Fruit fly (Drosophila melanogaster) whole organism, embryonic: Measurements from ENCODE around the gene Tmx3.

ENCODE experiments used
- Atf6 ChIP-seq: fragments of 200-800 bp; sonication (Bioruptor generic); IDR thresholded peaks from 2 replicates; pipeline ENCODE4 v1.3.6; 2022; ENCODE audit warnings: missing biosample characterization, missing genetic modification characterization
- BEAF-32 ChIP-seq: fragments of 200-800 bp; sonication (Bioruptor generic); optimal IDR thresholded peaks from 3 replicates; lab custom pipeline; 2017; ENCODE audit warnings: missing biosample characterization, missing genetic modification characterization, mild to moderate bottlenecking, moderate library complexity, missing genetic modification reagents
- CG10147 ChIP-seq: fragments of 200-800 bp; sonication (Bioruptor generic); optimal IDR thresholded peaks from 2 replicates; lab custom pipeline; 2019; ENCODE audit warnings: missing biosample characterization, mild to moderate bottlenecking, missing genetic modification characterization, moderate library complexity
- CG10274 ChIP-seq: fragments of 200-800 bp; sonication (Bioruptor generic); optimal IDR thresholded peaks from 3 replicates; lab custom pipeline; 2017; ENCODE audit warnings: missing biosample characterization, mild to moderate bottlenecking, missing genetic modification characterization
- CG10462 ChIP-seq: fragments of 200-800 bp; sonication (Bioruptor generic); optimal IDR thresholded peaks from 2 replicates; lab custom pipeline; 2016; ENCODE audit warnings: missing biosample characterization, missing genetic modification characterization
- CG12104 ChIP-seq: fragments of 200-800 bp; sonication (Bioruptor generic); optimal IDR thresholded peaks from 3 replicates; lab custom pipeline; 2016; ENCODE audit warnings: missing biosample characterization, missing genetic modification characterization
- CG12659 ChIP-seq: fragments of 200-800 bp; sonication (Bioruptor generic); optimal IDR thresholded peaks from 3 replicates; lab custom pipeline; 2017; ENCODE audit warnings: mild to moderate bottlenecking, missing biosample characterization, missing genetic modification reagents, missing genetic modification characterization
- CG13296 ChIP-seq: fragments of 200-800 bp; sonication (Bioruptor generic); optimal IDR thresholded peaks from 3 replicates; lab custom pipeline; 2018; ENCODE audit warnings: missing biosample characterization, mild to moderate bottlenecking, missing genetic modification characterization
- CG13775 ChIP-seq: fragments of 200-800 bp; sonication (Bioruptor generic); optimal IDR thresholded peaks from 3 replicates; lab custom pipeline; 2017; ENCODE audit warnings: missing biosample characterization, mild to moderate bottlenecking, missing genetic modification characterization
- CG15514 ChIP-seq: fragments of 200-800 bp; sonication (Bioruptor generic); optimal IDR thresholded peaks from 3 replicates; lab custom pipeline; 2017; ENCODE audit warnings: missing biosample characterization, missing genetic modification characterization, mild to moderate bottlenecking, moderate library complexity, missing genetic modification reagents
- CG16813 ChIP-seq: fragments of 200-800 bp; sonication (Bioruptor generic); IDR thresholded peaks from 3 replicates; pipeline ENCODE4 v1.3.6; 2022; ENCODE audit warnings: missing biosample characterization, missing genetic modification characterization; ENCODE audit not compliant: partially characterized antibody
- CG17612 ChIP-seq: fragments of 200-800 bp; sonication (Bioruptor generic); IDR thresholded peaks from 2 replicates; pipeline ENCODE4 v1.3.6; 2022; ENCODE audit warnings: missing biosample characterization, missing genetic modification characterization
- CG18619 ChIP-seq: fragments of 200-800 bp; sonication (Bioruptor generic); optimal IDR thresholded peaks from 3 replicates; lab custom pipeline; 2017; ENCODE audit warnings: missing biosample characterization, mild to moderate bottlenecking, missing genetic modification characterization
- CG2116 ChIP-seq: fragments of 200-800 bp; sonication (Bioruptor generic); optimal IDR thresholded peaks from 3 replicates; lab custom pipeline; 2018; ENCODE audit warnings: missing biosample characterization, mild to moderate bottlenecking, missing genetic modification characterization
- CG32772 ChIP-seq: fragments of 200-800 bp; sonication (Bioruptor generic); IDR thresholded peaks from 2 replicates; pipeline ENCODE4 v1.3.6; 2022; ENCODE audit warnings: missing biosample characterization, missing genetic modification characterization
- CG3995 ChIP-seq: fragments of 200-800 bp; sonication (Bioruptor generic); optimal IDR thresholded peaks from 3 replicates; lab custom pipeline; 2016; ENCODE audit warnings: missing biosample characterization, missing genetic modification characterization
- CG6272 ChIP-seq: fragments of 200-800 bp; sonication (Bioruptor generic); IDR thresholded peaks from 2 replicates; pipeline ENCODE4 v1.3.6; 2022; ENCODE audit warnings: missing biosample characterization, missing genetic modification characterization
- CG6791 ChIP-seq: fragments of 200-800 bp; sonication (Bioruptor generic); IDR thresholded peaks from 3 replicates; pipeline ENCODE4 v1.3.6; 2022; ENCODE audit warnings: missing biosample characterization, missing genetic modification characterization; ENCODE audit not compliant: partially characterized antibody
- CG6813 ChIP-seq: fragments of 200-800 bp; sonication (Bioruptor generic); optimal IDR thresholded peaks from 2 replicates; lab custom pipeline; 2017; ENCODE audit warnings: missing biosample characterization, missing genetic modification characterization, mild to moderate bottlenecking, moderate library complexity, missing genetic modification reagents
- CG7271 ChIP-seq: fragments of 200-800 bp; sonication (Bioruptor generic); optimal IDR thresholded peaks from 2 replicates; lab custom pipeline; 2018; ENCODE audit warnings: missing biosample characterization, mild to moderate bottlenecking, missing genetic modification characterization, moderate library complexity
- CG7786 ChIP-seq: fragments of 200-800 bp; sonication (Bioruptor generic); optimal IDR thresholded peaks from 2 replicates; lab custom pipeline; 2016; ENCODE audit warnings: missing biosample characterization, missing genetic modification characterization
- CG7928 ChIP-seq: fragments of 200-800 bp; sonication (Bioruptor generic); optimal IDR thresholded peaks from 2 replicates; lab custom pipeline; 2017; ENCODE audit warnings: missing biosample characterization, mild to moderate bottlenecking, missing genetic modification characterization
- CG8478 ChIP-seq: fragments of >200 bp; optimal IDR thresholded peaks from 2 replicates; lab custom pipeline; 2018
- CG9817 ChIP-seq: fragments of 200-800 bp; sonication (Bioruptor generic); optimal IDR thresholded peaks from 2 replicates; lab custom pipeline; 2018; ENCODE audit warnings: missing biosample characterization, mild to moderate bottlenecking, missing genetic modification characterization, moderate library complexity
- Camta ChIP-seq: fragments of 200-800 bp; sonication (Bioruptor generic); optimal IDR thresholded peaks from 2 replicates; lab custom pipeline; 2016; ENCODE audit warnings: missing biosample characterization, missing genetic modification characterization
- Dfd ChIP-seq, 2 experiments: fragments of >200 bp; optimal IDR thresholded peaks; 2 replicates each; lab custom pipeline; 2017; ENCODE audit warnings: missing biosample characterization in 2 of 2, missing genetic modification characterization in 2 of 2
- Dip2 ChIP-seq: fragments of 200-800 bp; sonication (Bioruptor generic); IDR thresholded peaks from 2 replicates; pipeline ENCODE4 v1.3.6; 2022; ENCODE audit warnings: missing biosample characterization, missing genetic modification characterization
- ERR ChIP-seq: fragments of 200-800 bp; sonication (Bioruptor generic); optimal IDR thresholded peaks from 2 replicates; lab custom pipeline; 2016; ENCODE audit warnings: missing biosample characterization, missing genetic modification characterization
- HLH54F ChIP-seq: fragments of 200-800 bp; sonication (Bioruptor generic); optimal IDR thresholded peaks from 3 replicates; lab custom pipeline; 2016; ENCODE audit warnings: missing biosample characterization, missing genetic modification characterization
- Hmx ChIP-seq: fragments of 200-800 bp; sonication (Bioruptor generic); optimal IDR thresholded peaks from 2 replicates; lab custom pipeline; 2016; ENCODE audit warnings: missing biosample characterization, missing genetic modification characterization
- Lhr ChIP-seq: fragments of 200-800 bp; sonication (Bioruptor generic); optimal IDR thresholded peaks from 3 replicates; lab custom pipeline; 2017; ENCODE audit warnings: mild to moderate bottlenecking, missing biosample characterization, missing genetic modification reagents, missing genetic modification characterization
- Lim3 ChIP-seq: fragments of 200-800 bp; sonication (Bioruptor generic); IDR thresholded peaks from 2 replicates; pipeline ENCODE4 v1.3.6; 2022; ENCODE audit warnings: missing biosample characterization, missing genetic modification characterization
- Mad ChIP-seq: fragments of 200-800 bp; sonication (Bioruptor generic); optimal IDR thresholded peaks from 2 replicates; lab custom pipeline; 2016; ENCODE audit warnings: missing biosample characterization, missing genetic modification characterization
- Poxn ChIP-seq: fragments of 200-800 bp; sonication (Bioruptor generic); IDR thresholded peaks from 2 replicates; pipeline ENCODE4 v1.3.6; 2022; ENCODE audit warnings: missing biosample characterization, missing genetic modification characterization
- Scr ChIP-seq: fragments of 200-800 bp; sonication (Bioruptor generic); IDR thresholded peaks from 2 replicates; pipeline ENCODE4 v1.3.6; 2022; ENCODE audit warnings: missing biosample characterization, missing genetic modification characterization; ENCODE audit not compliant: partially characterized antibody
- amos ChIP-seq: fragments of 200-800 bp; sonication (Bioruptor generic); IDR thresholded peaks from 2 replicates; pipeline ENCODE4 v1.3.6; 2022; ENCODE audit warnings: missing biosample characterization, missing genetic modification characterization; ENCODE audit not compliant: partially characterized antibody
- ato ChIP-seq: fragments of 200-800 bp; sonication (Bioruptor generic); IDR thresholded peaks from 2 replicates; pipeline ENCODE4 v1.3.6; 2022; ENCODE audit warnings: missing biosample characterization, missing genetic modification characterization; ENCODE audit not compliant: partially characterized antibody
- bsh ChIP-seq, 2 experiments: fragments of 200-800 bp; sonication (Bioruptor generic); optimal IDR thresholded peaks; 2 replicates each; lab custom pipeline; 2017 to 2018; ENCODE audit warnings: mild to moderate bottlenecking in 2 of 2, missing biosample characterization in 2 of 2, missing genetic modification characterization in 2 of 2, moderate library complexity in 1 of 2
- croc ChIP-seq: fragments of 200-800 bp; sonication (Bioruptor generic); conservative IDR thresholded peaks from 3 replicates; pipeline ENCODE4 v1.3.6; 2022; ENCODE audit warnings: missing biosample characterization, missing genetic modification characterization
- dan ChIP-seq: fragments of 200-800 bp; sonication (Bioruptor generic); IDR thresholded peaks from 2 replicates; pipeline ENCODE4 v1.3.6; 2022; ENCODE audit warnings: missing biosample characterization, missing genetic modification characterization
- emc ChIP-seq: fragments of 200-800 bp; sonication (Bioruptor generic); optimal IDR thresholded peaks from 2 replicates; lab custom pipeline; 2016; ENCODE audit warnings: missing biosample characterization, missing genetic modification characterization
- gce ChIP-seq: fragments of 200-800 bp; sonication (Bioruptor generic); IDR thresholded peaks from 3 replicates; pipeline ENCODE4 v1.3.6; 2022; ENCODE audit warnings: missing biosample characterization, missing genetic modification characterization
- gcm ChIP-seq: fragments of 200-800 bp; sonication (Bioruptor generic); optimal IDR thresholded peaks from 2 replicates; lab custom pipeline; 2019; ENCODE audit warnings: missing biosample characterization, mild to moderate bottlenecking, missing genetic modification characterization, moderate library complexity
- gem ChIP-seq: fragments of 200-800 bp; sonication (Bioruptor generic); optimal IDR thresholded peaks from 2 replicates; lab custom pipeline; 2019; ENCODE audit warnings: missing biosample characterization, mild to moderate bottlenecking, missing genetic modification characterization, moderate library complexity
- hth ChIP-seq: fragments of >200 bp; optimal IDR thresholded peaks from 2 replicates; lab custom pipeline; 2017; ENCODE audit warnings: inconsistent platforms
- lbe ChIP-seq: fragments of 200-800 bp; sonication (Bioruptor generic); optimal IDR thresholded peaks from 2 replicates; lab custom pipeline; 2016; ENCODE audit warnings: missing biosample characterization, mild to moderate bottlenecking, missing genetic modification characterization
- pb ChIP-seq: fragments of 200-800 bp; sonication (Bioruptor generic); optimal IDR thresholded peaks from 3 replicates; lab custom pipeline; 2016; ENCODE audit warnings: missing biosample characterization, missing genetic modification characterization
- sens-2 ChIP-seq: fragments of 200-800 bp; sonication (Bioruptor generic); IDR thresholded peaks from 2 replicates; pipeline ENCODE4 v1.3.6; 2022; ENCODE audit warnings: missing biosample characterization, missing genetic modification characterization
- slbo ChIP-seq: fragments of 200-800 bp; sonication (Bioruptor generic); IDR thresholded peaks from 2 replicates; pipeline ENCODE4 v1.3.6; 2022; ENCODE audit warnings: missing biosample characterization, missing genetic modification characterization
- tap ChIP-seq: fragments of 200-800 bp; optimal IDR thresholded peaks from 3 replicates; lab custom pipeline; 2019; ENCODE audit warnings: missing biosample characterization, mild to moderate bottlenecking, missing genetic modification characterization, moderate library complexity
- vfl ChIP-seq: fragments of 200-800 bp; sonication (Bioruptor generic); optimal IDR thresholded peaks from 2 replicates; lab custom pipeline; 2016; ENCODE audit warnings: missing biosample characterization, missing genetic modification characterization

Gene Tmx3

dm6 chr3L:16203236-16203635 lies 25.7 kb upstream of the Tmx3 start (continued):
- TF ChIP-seq CG9817 (tag; lab: Kevin White, UChicago) (peak; percentile 80), CG2116 (GFP tag; lab: Kevin White, UChicago) (no peak), slbo (peak; percentile 95), CG15514 (GFP tag; lab: Kevin White, UChicago) (peak; percentile 76), CG12659 (GFP tag; lab: Kevin White, UChicago) (peak; percentile 67), CG3995 (GFP tag; lab: Kevin White, UChicago) (peak; percentile 45), HLH54F (peak; percentile 78), BEAF-32 (GFP tag; lab: Kevin White, UChicago) (no peak), amos (GFP tag; lab: Robert Waterston, UW) (no peak), CG10274 (GFP tag; lab: Kevin White, UChicago) (peak; percentile 70), CG6813 (GFP tag; lab: Kevin White, UChicago) (peak; percentile 56), dan (GFP tag; lab: Robert Waterston, UW) (no peak), Camta (GFP tag; lab: Kevin White, UChicago) (peak; percentile 75), CG32772 (GFP tag; lab: Robert Waterston, UW) (no peak; the same call in none of the 2 replicates), CG13296 (GFP tag; lab: Kevin White, UChicago) (peak; percentile 74), gce (peak; percentile 71; the same call in 1 of the 3 replicates), Dip2 (peak; percentile 46; the same call in 1 of the 2 replicates), Hmx (GFP tag; lab: Kevin White, UChicago) (peak; percentile 43), lbe (GFP tag; lab: Kevin White, UChicago) (peak; percentile 77), Dfd (GFP tag; optimal IDR thresholded peaks at IDR 0.05; lab: Kevin White, UChicago) (no peak), gcm (peak; percentile 16), Scr (GFP tag; lab: Robert Waterston, UW) (no peak), CG10147 (GFP tag; lab: Kevin White, UChicago) (peak; percentile 75), CG7928 (GFP tag; lab: Kevin White, UChicago) (peak; percentile 50), CG18619 (peak; percentile 58), croc (GFP tag; lab: Robert Waterston, UW) (peak; percentile 53; the same call in 2 of the 3 replicates), CG8478 (lab: Kevin White, UChicago) (no peak), CG13775 (peak; percentile 47), ato (GFP tag; lab: Robert Waterston, UW) (no peak), tap (tag; lab: Kevin White, UChicago) (peak; percentile 80), CG7786 (peak; percentile 78), bsh (GFP tag; optimal IDR thresholded peaks at IDR 0.05; lab: Kevin White, UChicago) (peak in 1 of 2 experiments; percentile 51), sens-2 (GFP tag; lab: Robert Waterston, UW) (peak; percentile 58; the same call in 1 of the 2 replicates), Lim3 (GFP tag; lab: Robert Waterston, UW) (peak; percentile 69; the same call in 1 of the 2 replicates), CG7271 (tag; lab: Kevin White, UChicago) (no peak), Atf6 (peak; percentile 87), hth (lab: Kevin White, UChicago) (no peak), gem (peak; percentile 86), CG10462 (no peak), CG6791 (no peak), vfl (GFP tag; lab: Kevin White, UChicago) (peak; percentile 26), pb (GFP tag; lab: Kevin White, UChicago) (peak; percentile 53), CG16813 (no peak), Lhr (GFP tag; lab: Kevin White, UChicago) (no peak), CG6272 (GFP tag; lab: Robert Waterston, UW) (no peak), CG12104 (GFP tag; lab: Kevin White, UChicago) (peak; percentile 46), emc (peak; percentile 57), ERR (GFP tag; lab: Kevin White, UChicago) (peak; percentile 41), CG17612 (GFP tag; lab: Robert Waterston, UW) (0 out of 2 replicates have a peak, but pooled peaks have one; percentile 34), Mad (GFP tag; lab: Kevin White, UChicago) (peak; percentile 26), Poxn (GFP tag; lab: Robert Waterston, UW) (peak; percentile 77)
